Fruit fly (Drosophila melanogaster) whole organism, wandering third instar larva: ENCODE results near the gene CG9391.

ENCODE experiments used
- Abd-B ChIP-seq: fragments of >200 bp; optimal IDR thresholded peaks from 2 replicates; lab custom pipeline; 2017; ENCODE audit warnings: missing biosample characterization, missing genetic modification characterization
- Dfd ChIP-seq: fragments of >200 bp; optimal IDR thresholded peaks from 2 replicates; lab custom pipeline; 2017; ENCODE audit warnings: missing biosample characterization, missing genetic modification characterization
- Dif ChIP-seq: fragments of 200-275, 200-300 bp; sonication (Bioruptor generic); optimal IDR thresholded peaks from 2 replicates; lab custom pipeline; 2018; ENCODE audit warnings: missing biosample characterization, missing genetic modification characterization; ENCODE audit not compliant: partially characterized antibody
- HLH106 ChIP-seq: fragments of 200-800 bp; optimal IDR thresholded peaks from 3 replicates; lab custom pipeline; 2019; ENCODE audit warnings: missing biosample characterization, mild to moderate bottlenecking, missing genetic modification characterization, moderate library complexity
- Hnf4 ChIP-seq: fragments of 200-800 bp; sonication (Bioruptor generic); optimal IDR thresholded peaks from 2 replicates; lab custom pipeline; 2016; ENCODE audit warnings: missing biosample characterization, mild to moderate bottlenecking, missing genetic modification characterization
- Mio ChIP-seq: sonication (Bioruptor generic); optimal IDR thresholded peaks from 2 replicates; lab custom pipeline; 2016; ENCODE audit warnings: missing biosample characterization, missing genetic modification characterization
- Myc ChIP-seq: fragments of >200 bp; optimal IDR thresholded peaks from 2 replicates; lab custom pipeline; 2017
- OdsH ChIP-seq: fragments of 200-800 bp; sonication (Bioruptor generic); optimal IDR thresholded peaks from 2 replicates; lab custom pipeline; 2016; ENCODE audit warnings: missing biosample characterization, mild to moderate bottlenecking, missing genetic modification characterization
- Rel ChIP-seq, 2 experiments: fragments of 200-800 bp; sonication (Bioruptor generic) in 1 of 2; optimal IDR thresholded peaks; 2 replicates in 1 of 2; 3 replicates in 1 of 2; lab custom pipeline; 2016 to 2019; ENCODE audit warnings: mild to moderate bottlenecking in 2 of 2, missing biosample characterization in 2 of 2, missing genetic modification characterization in 2 of 2, moderate library complexity in 1 of 2
- fru ChIP-seq: fragments of 200-800 bp; sonication (Bioruptor generic); optimal IDR thresholded peaks from 3 replicates; lab custom pipeline; 2016; ENCODE audit warnings: missing biosample characterization, mild to moderate bottlenecking, missing genetic modification characterization
- h ChIP-seq: fragments of 200-800 bp; sonication (Bioruptor generic); optimal IDR thresholded peaks from 3 replicates; lab custom pipeline; 2016; ENCODE audit warnings: missing biosample characterization, mild to moderate bottlenecking, missing genetic modification characterization
- psq ChIP-seq: fragments of 200-800 bp; sonication (Bioruptor generic); optimal IDR thresholded peaks from 3 replicates; lab custom pipeline; 2017; ENCODE audit warnings: missing biosample characterization, mild to moderate bottlenecking, missing genetic modification characterization, moderate library complexity

dm6 chr3L:21273504-21273903 is 5.4 kb upstream of the CG9391 start:
- TF ChIP-seq Rel (GFP tag; optimal IDR thresholded peaks at IDR 0.05; lab: Kevin White, UChicago) (no peak), Rel (tag; optimal IDR thresholded peaks at IDR 0.05; lab: Kevin White, UChicago) (no peak), psq (GFP tag; lab: Kevin White, UChicago) (no peak), OdsH (GFP tag; lab: Kevin White, UChicago) (no peak), Dfd (GFP tag; lab: Kevin White, UChicago) (no peak), Dif (GFP tag; lab: Kevin White, UChicago) (no peak), HLH106 (tag; lab: Kevin White, UChicago) (no peak), Hnf4 (no peak), Myc (lab: Kevin White, UChicago) (no peak), Mio (no peak), h (GFP tag; lab: Kevin White, UChicago) (no peak), Abd-B (no peak), fru (GFP tag; lab: Kevin White, UChicago) (no peak)
